Fruit fly (Drosophila melanogaster) whole organism, embryonic: Measurements from ENCODE around the gene ball.

Experiments
- Adf1 ChIP-seq: fragments of 200-800 bp; sonication (Bioruptor generic); IDR thresholded peaks from 2 replicates; pipeline ENCODE4 v1.3.6; 2022; ENCODE audit warnings: missing biosample characterization, missing genetic modification characterization
- Antp ChIP-seq: fragments of 200-800 bp; sonication (Bioruptor generic); optimal IDR thresholded peaks from 3 replicates; lab custom pipeline; 2016; ENCODE audit warnings: missing biosample characterization, missing genetic modification characterization
- Atf3 ChIP-seq: fragments of 200-800 bp; sonication (Bioruptor generic); optimal IDR thresholded peaks from 3 replicates; lab custom pipeline; 2016; ENCODE audit warnings: missing biosample characterization, missing genetic modification characterization
- Bdp1 ChIP-seq: fragments of 200-800 bp; sonication (Bioruptor generic); optimal IDR thresholded peaks from 3 replicates; lab custom pipeline; 2016; ENCODE audit warnings: missing biosample characterization, missing genetic modification characterization
- C15 ChIP-seq: fragments of 200-800 bp; sonication (Bioruptor generic); IDR thresholded peaks from 3 replicates; pipeline ENCODE4 v1.3.6; 2022; ENCODE audit warnings: missing biosample characterization, missing genetic modification characterization
- CG11456 ChIP-seq: fragments of 200-800 bp; sonication (Bioruptor generic); IDR thresholded peaks from 3 replicates; pipeline ENCODE4 v1.3.6; 2022; ENCODE audit warnings: missing biosample characterization, missing genetic modification characterization
- CG11504 ChIP-seq: fragments of 200-800 bp; sonication (Bioruptor generic); optimal IDR thresholded peaks from 3 replicates; lab custom pipeline; 2019; ENCODE audit warnings: missing biosample characterization, mild to moderate bottlenecking, missing genetic modification characterization, moderate library complexity
- CG11696 ChIP-seq: fragments of 200-800 bp; sonication (Bioruptor generic); IDR thresholded peaks from 2 replicates; pipeline ENCODE4 v1.3.6; 2022; ENCODE audit warnings: missing biosample characterization, missing genetic modification characterization
- CG12942 ChIP-seq: fragments of 200-800 bp; sonication (Bioruptor generic); optimal IDR thresholded peaks from 3 replicates; lab custom pipeline; 2016; ENCODE audit warnings: missing biosample characterization, missing genetic modification characterization
- CG15269 ChIP-seq: fragments of 200-800 bp; sonication (Bioruptor generic); optimal IDR thresholded peaks from 2 replicates; lab custom pipeline; 2018; ENCODE audit warnings: missing biosample characterization, mild to moderate bottlenecking, missing genetic modification characterization, moderate library complexity
- CG15601 ChIP-seq: fragments of 200-800 bp; sonication (Bioruptor generic); optimal IDR thresholded peaks from 3 replicates; lab custom pipeline; 2019; ENCODE audit warnings: missing biosample characterization, mild to moderate bottlenecking, missing genetic modification characterization, moderate library complexity
- CG16813 ChIP-seq: fragments of 200-800 bp; sonication (Bioruptor generic); IDR thresholded peaks from 3 replicates; pipeline ENCODE4 v1.3.6; 2022; ENCODE audit warnings: missing biosample characterization, missing genetic modification characterization; ENCODE audit not compliant: partially characterized antibody
- CG18476 ChIP-seq: fragments of 200-800 bp; sonication (Bioruptor generic); optimal IDR thresholded peaks from 2 replicates; lab custom pipeline; 2016; ENCODE audit warnings: missing biosample characterization, mild to moderate bottlenecking, missing genetic modification characterization
- CG2129 ChIP-seq: fragments of 200-800 bp; sonication (Bioruptor generic); IDR thresholded peaks from 2 replicates; pipeline ENCODE4 v1.3.6; 2022; ENCODE audit warnings: missing biosample characterization, missing genetic modification characterization; ENCODE audit not compliant: partially characterized antibody
- CG31441 ChIP-seq: fragments of 200-800 bp; sonication (Bioruptor generic); IDR thresholded peaks from 2 replicates; pipeline ENCODE4 v1.3.6; 2022; ENCODE audit warnings: missing biosample characterization, missing genetic modification characterization
- CG32767 ChIP-seq: fragments of 200-800 bp; sonication (Bioruptor generic); IDR thresholded peaks from 2 replicates; pipeline ENCODE4 v1.3.6; 2022; ENCODE audit warnings: missing biosample characterization, missing genetic modification characterization
- CG3838 ChIP-seq: fragments of 200-800 bp; sonication (Bioruptor generic); optimal IDR thresholded peaks from 3 replicates; lab custom pipeline; 2016; ENCODE audit warnings: missing biosample characterization, missing genetic modification characterization
- CG4820 ChIP-seq: fragments of 200-800 bp; sonication (Bioruptor generic); optimal IDR thresholded peaks from 3 replicates; lab custom pipeline; 2016; ENCODE audit warnings: missing biosample characterization, missing genetic modification characterization
- CG5180 ChIP-seq: fragments of 200-800 bp; sonication (Bioruptor generic); optimal IDR thresholded peaks from 3 replicates; lab custom pipeline; 2017; ENCODE audit warnings: missing biosample characterization, missing genetic modification characterization, mild to moderate bottlenecking, moderate library complexity, missing genetic modification reagents
- CG7745 ChIP-seq: fragments of 200-800 bp; sonication (Bioruptor generic); optimal IDR thresholded peaks from 2 replicates; lab custom pipeline; 2018; ENCODE audit warnings: missing biosample characterization, mild to moderate bottlenecking, missing genetic modification characterization, moderate library complexity
- CG7786 ChIP-seq: fragments of 200-800 bp; sonication (Bioruptor generic); optimal IDR thresholded peaks from 2 replicates; lab custom pipeline; 2016; ENCODE audit warnings: missing biosample characterization, missing genetic modification characterization
- CG8924 ChIP-seq: fragments of 200-800 bp; optimal IDR thresholded peaks from 3 replicates; lab custom pipeline; 2019; ENCODE audit warnings: missing biosample characterization, mild to moderate bottlenecking, missing genetic modification characterization, moderate library complexity
- CTCF ChIP-seq: fragments of 200-800 bp; sonication (Bioruptor generic); optimal IDR thresholded peaks from 2 replicates; lab custom pipeline; 2017; ENCODE audit warnings: missing biosample characterization, mild to moderate bottlenecking, missing genetic modification characterization, moderate library complexity
- Elba2 ChIP-seq: fragments of 200-800 bp; sonication (Bioruptor generic); optimal IDR thresholded peaks from 3 replicates; lab custom pipeline; 2016; ENCODE audit warnings: missing biosample characterization, missing genetic modification characterization
- HLH4C ChIP-seq: fragments of 200-800 bp; sonication (Bioruptor generic); IDR thresholded peaks from 3 replicates; pipeline ENCODE4 v1.3.6; 2022; ENCODE audit warnings: missing biosample characterization, missing genetic modification characterization; ENCODE audit not compliant: partially characterized antibody
- HmgD ChIP-seq: fragments of 200-800 bp; sonication (Bioruptor generic); optimal IDR thresholded peaks from 3 replicates; lab custom pipeline; 2016; ENCODE audit warnings: missing biosample characterization, missing genetic modification characterization
- Hr51 ChIP-seq, 2 experiments: fragments of 200-800 bp; sonication (Bioruptor generic); optimal IDR thresholded peaks; 2 replicates in 1 of 2; 3 replicates in 1 of 2; lab custom pipeline; 2016 to 2018; ENCODE audit warnings: missing biosample characterization in 2 of 2, missing genetic modification characterization in 2 of 2, mild to moderate bottlenecking in 1 of 2, moderate library complexity in 1 of 2
- Oaz ChIP-seq: fragments of 200-800 bp; sonication (Bioruptor generic); IDR thresholded peaks from 2 replicates; pipeline ENCODE4 v1.3.6; 2022; ENCODE audit warnings: missing biosample characterization, missing genetic modification characterization
- Sin3A ChIP-seq: fragments of >200 bp; optimal IDR thresholded peaks from 2 replicates; lab custom pipeline; 2018
- Spps ChIP-seq: fragments of 200-800 bp; sonication (Bioruptor generic); optimal IDR thresholded peaks from 2 replicates; lab custom pipeline; 2018; ENCODE audit warnings: missing biosample characterization, mild to moderate bottlenecking, missing genetic modification characterization
- Ssrp ChIP-seq: fragments of 200-800 bp; sonication (Bioruptor generic); optimal IDR thresholded peaks from 2 replicates; lab custom pipeline; 2018; ENCODE audit warnings: missing biosample characterization, mild to moderate bottlenecking, missing genetic modification characterization, moderate library complexity
- Stat92E ChIP-seq, 3 experiments: fragments of >200 bp in 2 of 3; fragments of 200-800 bp in 1 of 3; sonication (Bioruptor generic) in 1 of 3; optimal IDR thresholded peaks; 2 replicates each; lab custom pipeline; 2017 to 2019; ENCODE audit warnings: missing biosample characterization in 3 of 3, missing genetic modification characterization in 3 of 3, mild to moderate bottlenecking in 1 of 3, moderate library complexity in 1 of 3
- Tbp ChIP-seq: fragments of >200 bp; optimal IDR thresholded peaks from 2 replicates; lab custom pipeline; 2018; ENCODE audit warnings: missing biosample characterization, missing genetic modification characterization
- Xbp1 ChIP-seq: fragments of 200-800 bp; sonication (Bioruptor generic); optimal IDR thresholded peaks from 3 replicates; lab custom pipeline; 2016; ENCODE audit warnings: missing biosample characterization, mild to moderate bottlenecking, missing genetic modification characterization
- chm ChIP-seq: fragments of 200-800 bp; sonication (Bioruptor generic); IDR thresholded peaks from 2 replicates; pipeline ENCODE4 v1.3.6; 2022; ENCODE audit warnings: missing biosample characterization, missing genetic modification characterization
- ems ChIP-seq: fragments of 200-800 bp; sonication (Bioruptor generic); optimal IDR thresholded peaks from 3 replicates; lab custom pipeline; 2016; ENCODE audit warnings: missing biosample characterization, missing genetic modification characterization
- fu2 ChIP-seq: fragments of 200-800 bp; sonication (Bioruptor generic); optimal IDR thresholded peaks from 2 replicates; lab custom pipeline; 2016; ENCODE audit warnings: missing biosample characterization, missing genetic modification characterization
- gcm ChIP-seq: fragments of 200-800 bp; sonication (Bioruptor generic); optimal IDR thresholded peaks from 2 replicates; lab custom pipeline; 2019; ENCODE audit warnings: missing biosample characterization, mild to moderate bottlenecking, missing genetic modification characterization, moderate library complexity
- ham ChIP-seq: fragments of 200-800 bp; sonication (Bioruptor generic); IDR thresholded peaks from 2 replicates; pipeline ENCODE4 v1.3.6; 2022; ENCODE audit warnings: missing biosample characterization, missing genetic modification characterization
- jing ChIP-seq: fragments of 200-800 bp; sonication (Bioruptor generic); optimal IDR thresholded peaks from 2 replicates; lab custom pipeline; 2018; ENCODE audit warnings: missing biosample characterization, mild to moderate bottlenecking, missing genetic modification characterization
- ken ChIP-seq: fragments of 200-800 bp; sonication (Bioruptor generic); IDR thresholded peaks from 3 replicates; pipeline ENCODE4 v1.3.6; 2022; ENCODE audit warnings: missing biosample characterization, missing genetic modification characterization
- lola ChIP-seq, 3 experiments: fragments of >200 bp in 2 of 3; fragments of 200-800 bp in 1 of 3; sonication (Bioruptor generic) in 1 of 3; optimal IDR thresholded peaks; 2 replicates each; lab custom pipeline; 2017 to 2019; ENCODE audit warnings: missing biosample characterization in 3 of 3, missing genetic modification characterization in 3 of 3, mild to moderate bottlenecking in 1 of 3, moderate library complexity in 1 of 3
- nerfin-1 ChIP-seq: fragments of 200-800 bp; sonication (Bioruptor generic); optimal IDR thresholded peaks from 3 replicates; lab custom pipeline; 2019; ENCODE audit warnings: missing biosample characterization, mild to moderate bottlenecking, missing genetic modification characterization, moderate library complexity
- odd ChIP-seq: fragments of 200-800 bp; sonication (Bioruptor generic); optimal IDR thresholded peaks from 2 replicates; lab custom pipeline; 2017; ENCODE audit warnings: missing biosample characterization, mild to moderate bottlenecking, missing genetic modification characterization
- pho ChIP-seq: fragments of 200-800 bp; sonication (Bioruptor generic); optimal IDR thresholded peaks from 2 replicates; lab custom pipeline; 2016; ENCODE audit warnings: missing biosample characterization, missing genetic modification characterization
- ro ChIP-seq: fragments of 200-800 bp; sonication (Bioruptor generic); IDR thresholded peaks from 2 replicates; pipeline ENCODE4 v1.3.6; 2022; ENCODE audit warnings: missing biosample characterization, missing genetic modification characterization
- sqz ChIP-seq: fragments of 200-800 bp; sonication (Bioruptor generic); optimal IDR thresholded peaks from 3 replicates; lab custom pipeline; 2018; ENCODE audit warnings: missing biosample characterization, mild to moderate bottlenecking, missing genetic modification characterization
- ssp ChIP-seq: fragments of 200-800 bp; sonication (Bioruptor generic); IDR thresholded peaks from 2 replicates; pipeline ENCODE4 v1.3.6; 2022; ENCODE audit warnings: missing biosample characterization, missing genetic modification characterization
- toy ChIP-seq: fragments of 200-800 bp; sonication (Bioruptor generic); IDR thresholded peaks from 2 replicates; pipeline ENCODE4 v1.3.6; 2022; ENCODE audit warnings: missing biosample characterization, missing genetic modification characterization
- vfl ChIP-seq: fragments of 200-800 bp; sonication (Bioruptor generic); optimal IDR thresholded peaks from 2 replicates; lab custom pipeline; 2016; ENCODE audit warnings: missing biosample characterization, missing genetic modification characterization
- zfh2 ChIP-seq: fragments of 200-800 bp; sonication (Bioruptor generic); optimal IDR thresholded peaks from 2 replicates; lab custom pipeline; 2016; ENCODE audit warnings: missing biosample characterization, missing genetic modification characterization

ball gene

DNA sequence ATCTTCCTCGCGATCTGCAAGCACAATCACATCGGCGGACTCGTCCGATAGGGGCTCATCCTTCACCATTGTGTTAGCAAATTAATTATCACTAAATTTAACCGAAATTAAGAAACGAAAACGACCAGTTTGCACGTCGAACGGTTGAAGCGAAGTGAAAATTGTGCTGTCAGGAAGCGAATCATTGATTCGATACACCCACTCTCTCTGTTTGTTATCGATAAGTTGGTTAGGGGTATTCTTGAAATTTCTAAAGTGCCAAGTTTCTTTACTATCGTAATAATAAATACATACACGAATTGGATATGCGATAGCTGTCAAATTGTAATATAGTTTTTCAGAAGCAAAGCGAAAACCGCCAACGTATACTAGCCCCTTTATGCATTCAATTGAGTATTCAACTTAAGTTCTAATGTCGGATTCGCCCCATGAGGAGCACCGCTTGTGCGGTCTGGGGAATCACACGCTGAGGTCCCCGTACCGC, 9.0 kb upstream of the ball start, which contains the start of gene Rb97D (continued):
- TF ChIP-seq ro = no peak; the same call in none of the 2 replicates
- peak; percentile 5 for TF ChIP-seq jing (GFP tag; lab: Kevin White, UChicago)
- TF ChIP-seq Antp = peak; percentile 73
- peak; percentile 82 for TF ChIP-seq HLH4C (GFP tag; lab: Robert Waterston, UW)
- TF ChIP-seq CG32767 (GFP tag; lab: Robert Waterston, UW) = peak; percentile 70
- no peak for TF ChIP-seq ham (GFP tag; lab: Robert Waterston, UW)
- TF ChIP-seq CG16813 = peak; percentile 86
- TF ChIP-seq CG8924 (tag; lab: Kevin White, UChicago) = peak; percentile 59
- peak; percentile 45 for TF ChIP-seq ems (GFP tag; lab: Kevin White, UChicago)
- TF ChIP-seq ken (GFP tag; lab: Robert Waterston, UW) = peak; percentile 69; the same call in 1 of the 3 replicates
- peak; percentile 77 for TF ChIP-seq Xbp1
- TF ChIP-seq vfl = peak; percentile 42
- TF ChIP-seq Bdp1 = peak; percentile 56
- TF ChIP-seq Elba2 = no peak
- no peak for TF ChIP-seq toy (GFP tag; lab: Robert Waterston, UW)
- TF ChIP-seq Adf1 = peak; percentile 40; the same call in 1 of the 2 replicates
- TF ChIP-seq CG5180 = peak; percentile 65
- peak; percentile 43 for TF ChIP-seq fu2 (GFP tag; lab: Kevin White, UChicago)
- TF ChIP-seq Sin3A = peak; percentile 26
- peak; percentile 74 for TF ChIP-seq CG7786 (GFP tag; lab: Kevin White, UChicago)
- TF ChIP-seq CG3838 (GFP tag; lab: Kevin White, UChicago) = no peak
- peak; percentile 3 for TF ChIP-seq CTCF (GFP tag; lab: Kevin White, UChicago)
- no peak for TF ChIP-seq Tbp (GFP tag; lab: Kevin White, UChicago)
- peak; percentile 62 for TF ChIP-seq CG4820 (GFP tag; lab: Kevin White, UChicago)
- peak; percentile 78 for TF ChIP-seq CG11456 (GFP tag; lab: Robert Waterston, UW)
- peak; percentile 72 for TF ChIP-seq CG31441 (GFP tag; lab: Robert Waterston, UW)
- TF ChIP-seq CG7745 (tag; lab: Kevin White, UChicago) = no peak
- TF ChIP-seq CG18476 = peak; percentile 27
- peak; percentile 48 for TF ChIP-seq gcm
- peak; percentile 72 for TF ChIP-seq CG15269 (tag; lab: Kevin White, UChicago)
- TF ChIP-seq CG12942 (GFP tag; lab: Kevin White, UChicago) = peak; percentile 48
- TF ChIP-seq Ssrp (tag; lab: Kevin White, UChicago) = peak; percentile 63
- peak; percentile 58 for TF ChIP-seq pho (GFP tag; lab: Kevin White, UChicago)
- peak; percentile 7 for TF ChIP-seq Atf3
- no peak for TF ChIP-seq Stat92E (GFP tag; optimal IDR thresholded peaks at IDR 0.05; lab: Kevin White, UChicago)
- 0 out of 3 replicates have a peak, but pooled peaks have one; percentile 5 for TF ChIP-seq C15 (GFP tag; lab: Robert Waterston, UW)
- TF ChIP-seq Spps (tag; lab: Kevin White, UChicago) = peak; percentile 23
- TF ChIP-seq odd (GFP tag; lab: Kevin White, UChicago) = no peak
- peak; percentile 45 for TF ChIP-seq nerfin-1
- TF ChIP-seq ssp (GFP tag; lab: Robert Waterston, UW) = peak; percentile 70; the same call in 1 of the 2 replicates
- peak; percentile 66 to 68 for TF ChIP-seq Hr51 (GFP tag; optimal IDR thresholded peaks at IDR 0.05; lab: Kevin White, UChicago)
- no peak for TF ChIP-seq Oaz (GFP tag; lab: Robert Waterston, UW)
- peak; percentile 69 for TF ChIP-seq zfh2 (GFP tag; lab: Kevin White, UChicago)
- TF ChIP-seq HmgD = peak; percentile 26
- TF ChIP-seq CG11696 (GFP tag; lab: Robert Waterston, UW) = no peak
- TF ChIP-seq CG2129 (GFP tag; lab: Robert Waterston, UW) = peak; percentile 91
- peak; percentile 83 for TF ChIP-seq chm (GFP tag; lab: Robert Waterston, UW)
- peak in 1 of 3 experiments; percentile 73 for TF ChIP-seq lola (GFP tag; optimal IDR thresholded peaks at IDR 0.05; lab: Kevin White, UChicago)
- TF ChIP-seq sqz = peak; percentile 23
- peak; percentile 73 for TF ChIP-seq CG15601 (tag; lab: Kevin White, UChicago)
- TF ChIP-seq CG11504 (tag; lab: Kevin White, UChicago) = peak; percentile 70
